Worm (Caenorhabditis elegans): Measurements from ENCODE around the gene irld-64.

The irld-64 gene

DNA sequence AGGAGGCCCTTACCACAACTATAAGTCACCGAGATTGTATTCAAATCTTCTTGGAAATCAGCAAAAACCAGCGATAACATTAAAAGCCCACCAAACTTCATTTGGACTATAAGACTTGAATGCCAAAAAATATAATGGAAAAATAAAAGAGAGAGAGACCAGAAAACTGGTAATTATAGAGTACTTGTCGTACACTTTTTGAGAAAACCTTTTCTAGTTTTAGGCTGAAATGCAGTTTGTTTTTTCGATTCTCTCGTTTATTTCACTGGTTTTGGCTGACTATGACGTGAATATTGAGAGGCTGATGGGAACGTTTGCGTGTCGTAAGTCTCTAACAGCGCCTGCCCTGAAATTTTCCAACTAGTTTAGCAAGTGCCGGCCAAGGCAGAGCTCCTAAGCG, at the start of gene irld-64, which contains the start of gene irld-63:
TSS of gene irld-64 (minus strand) at position 101 of the 400 bp plus-strand sequence.
TSS of gene irld-63 (plus strand) at position 230 of the 400 bp plus-strand sequence.
- TF ChIP-seq unc-42 (tag; optimal IDR thresholded peaks at IDR 0.05), result no peak
- TF ChIP-seq tbx-7 (tag; optimal IDR thresholded peaks at IDR 0.05), result no peak
- TF ChIP-seq ceh-24 (tag; optimal IDR thresholded peaks at IDR 0.05), result no peak
- TF ChIP-seq nhr-11 (tag; optimal IDR thresholded peaks at IDR 0.05), result no peak
- TF ChIP-seq pax-1 (tag; optimal IDR thresholded peaks at IDR 0.05), result no peak
- no peak for TF ChIP-seq ceh-45 (GFP tag; IDR thresholded peaks at IDR 0.05)
- TF ChIP-seq K02D7.2 (tag; optimal IDR thresholded peaks at IDR 0.05), result no peak
- no peak for TF ChIP-seq T23F11.4 (GFP tag; optimal IDR thresholded peaks at IDR 0.05)
- no peak for TF ChIP-seq ztf-16 (tag; optimal IDR thresholded peaks at IDR 0.05)
- TF ChIP-seq ceh-34 (tag; optimal IDR thresholded peaks at IDR 0.05), result no peak
- no peak for TF ChIP-seq zip-5 (tag; optimal IDR thresholded peaks at IDR 0.05)
- TF ChIP-seq ceh-31 (tag; optimal IDR thresholded peaks at IDR 0.05), result no peak
- no peak for TF ChIP-seq Y22D7AL.16 (tag; optimal IDR thresholded peaks at IDR 0.05)
- TF ChIP-seq F13H6.1 (tag; optimal IDR thresholded peaks at IDR 0.05), result no peak
- no peak for TF ChIP-seq syd-9 (tag; optimal IDR thresholded peaks at IDR 0.05)
- TF ChIP-seq ceh-19 (GFP tag; optimal IDR thresholded peaks at IDR 0.05), result no peak

DNA sequence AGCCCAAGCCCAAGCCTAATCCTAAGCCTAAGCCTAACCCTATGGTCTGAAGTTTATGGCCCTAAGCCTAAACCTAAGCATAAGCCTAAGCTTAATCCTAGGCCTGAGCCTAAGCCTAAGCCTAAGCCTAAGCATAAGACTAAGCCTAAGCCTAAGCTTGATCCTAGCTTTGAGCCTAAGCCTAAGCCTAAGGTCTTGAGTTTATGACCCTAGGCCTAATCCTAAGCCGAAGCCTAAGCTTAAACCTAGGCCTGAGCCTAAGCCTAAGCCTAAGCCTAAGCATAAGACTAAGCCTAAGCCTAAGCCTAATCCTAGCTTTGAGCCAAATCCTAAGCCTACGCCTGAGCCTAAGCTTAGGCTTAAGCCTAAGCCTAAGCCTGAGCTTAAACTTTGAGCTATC, 48.7 kb upstream of the irld-64 start:
- TF ChIP-seq dve-1 (tag; optimal IDR thresholded peaks at IDR 0.05), result peak; percentile 94
- no peak for TF ChIP-seq ceh-22 (tag; optimal IDR thresholded peaks at IDR 0.05)

DNA sequence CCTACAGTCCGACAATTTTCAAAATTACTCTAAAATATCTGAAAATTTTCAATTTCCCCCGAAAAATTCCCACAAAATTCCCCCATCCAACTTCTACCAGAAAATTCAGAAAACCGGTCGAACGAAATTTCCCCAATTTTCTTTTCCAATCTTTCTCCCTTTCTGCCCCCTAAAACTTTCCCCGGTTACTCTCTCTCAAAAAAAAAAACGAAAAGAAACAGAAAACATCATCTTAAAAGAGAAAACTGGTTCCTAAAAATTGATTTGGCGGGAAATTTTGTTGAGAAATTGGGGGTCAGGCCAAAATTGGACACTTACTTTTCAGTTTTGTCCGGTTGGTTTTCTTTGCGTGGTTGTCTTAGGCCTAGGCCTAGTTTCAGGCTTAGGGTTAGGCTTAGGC, 47.3 kb upstream of the irld-64 start:
- TF ChIP-seq hlh-30 (tag; optimal IDR thresholded peaks at IDR 0.05; ENCODE audit: insufficient read depth), result no peak
- TF ChIP-seq mec-3 (tag; optimal IDR thresholded peaks at IDR 0.05; ENCODE audit: borderline replicate concordance), result no peak
- TF ChIP-seq madf-2 (tag; optimal IDR thresholded peaks at IDR 0.05), result no peak
- no peak for TF ChIP-seq syd-9 (tag; optimal IDR thresholded peaks at IDR 0.05)
- TF ChIP-seq ceh-31 (tag; optimal IDR thresholded peaks at IDR 0.05), result no peak
- TF ChIP-seq hlh-6 (tag; optimal IDR thresholded peaks at IDR 0.05), result no peak
- TF ChIP-seq lim-6 (tag; optimal IDR thresholded peaks at IDR 0.05), result no peak
- TF ChIP-seq ceh-19 (GFP tag; optimal IDR thresholded peaks at IDR 0.05), result no peak
- no peak for TF ChIP-seq sox-4 (tag; optimal IDR thresholded peaks at IDR 0.05)
- TF ChIP-seq sdc-2 (tag; optimal IDR thresholded peaks at IDR 0.05), result no peak
- no peak for TF ChIP-seq tbx-7 (tag; optimal IDR thresholded peaks at IDR 0.05)
- TF ChIP-seq fkh-10 (GFP tag; optimal IDR thresholded peaks at IDR 0.05), result no peak
- TF ChIP-seq nhr-11 (tag; optimal IDR thresholded peaks at IDR 0.05), result no peak
- no peak for TF ChIP-seq npax-4 (tag; optimal IDR thresholded peaks at IDR 0.05)
- no peak for TF ChIP-seq pat-9 (tag; optimal IDR thresholded peaks at IDR 0.05)
- TF ChIP-seq eyg-1 (tag; optimal IDR thresholded peaks at IDR 0.05), result no peak
- no peak for TF ChIP-seq sox-2 (GFP tag; IDR thresholded peaks at IDR 0.05)

DNA sequence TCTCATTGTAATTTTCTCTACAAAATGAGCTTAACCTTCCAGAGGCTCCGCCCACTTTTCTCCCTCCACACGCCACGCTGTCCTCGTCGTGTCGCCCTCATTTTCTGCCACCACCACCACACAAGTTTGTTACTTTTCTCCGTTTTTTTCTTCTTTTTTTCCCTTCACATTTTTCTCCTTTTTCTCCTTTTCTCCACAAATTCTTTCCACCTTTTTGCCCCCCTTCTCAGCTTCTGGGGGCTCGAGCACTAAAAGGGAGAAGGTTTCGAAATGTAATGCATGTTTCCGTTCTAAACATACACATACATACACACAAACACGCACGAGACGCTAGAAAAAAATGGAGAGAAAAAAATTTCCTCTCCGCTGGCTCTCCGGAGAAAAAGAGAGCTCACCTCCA, 46.2 kb upstream of the irld-64 start, which contains the start of gene nhr-88:
TSS of gene nhr-88 (plus strand) at position 43 of the 400 bp plus-strand sequence.
- TF ChIP-seq sox-4 (tag; optimal IDR thresholded peaks at IDR 0.05) (peak; percentile 23), ceh-30 (tag; optimal IDR thresholded peaks at IDR 0.05) (no peak), ceh-18 (tag; optimal IDR thresholded peaks at IDR 0.05) (no peak), ceh-48 (tag; optimal IDR thresholded peaks at IDR 0.05) (no peak), nhr-11 (tag; optimal IDR thresholded peaks at IDR 0.05) (no peak), hlh-6 (tag; optimal IDR thresholded peaks at IDR 0.05) (no peak), unc-42 (tag; optimal IDR thresholded peaks at IDR 0.05) (peak; percentile 4), hlh-30 (tag; optimal IDR thresholded peaks at IDR 0.05; ENCODE audit: insufficient read depth) (no peak), nfya-1 (tag; optimal IDR thresholded peaks at IDR 0.05) (no peak), eyg-1 (tag; optimal IDR thresholded peaks at IDR 0.05) (no peak), ceh-31 (tag; optimal IDR thresholded peaks at IDR 0.05) (peak; percentile 36), che-1 (tag; optimal IDR thresholded peaks at IDR 0.05) (no peak), pha-2 (tag; optimal IDR thresholded peaks at IDR 0.05) (no peak), sdc-2 (tag; optimal IDR thresholded peaks at IDR 0.05) (peak; percentile 9), pat-9 (tag; optimal IDR thresholded peaks at IDR 0.05) (no peak), elt-2 (tag; optimal IDR thresholded peaks at IDR 0.05) (no peak)

Data from whole organism, late embryonic.